Worm (Caenorhabditis elegans) whole organism, late embryonic: Measurements from ENCODE around the gene Y51A2D.8.

ENCODE experiments used
- F13H6.1 ChIP-seq: sonication (generic microtip); optimal IDR thresholded peaks from 2 replicates; lab custom pipeline; 2016; ENCODE audit warnings: missing genetic modification characterization, missing compliant biosample characterization
- K02D7.2 ChIP-seq: sonication (generic microtip); optimal IDR thresholded peaks from 2 replicates; lab custom pipeline; 2017; ENCODE audit warnings: mild to moderate bottlenecking, missing genetic modification characterization, missing compliant biosample characterization
- ama-1 ChIP-seq: fragments of 150-350 bp; optimal IDR thresholded peaks from 2 replicates; lab custom pipeline; 2014
- eyg-1 ChIP-seq: sonication (generic microtip); optimal IDR thresholded peaks from 2 replicates; lab custom pipeline; 2016; ENCODE audit warnings: missing genotype, missing genetic modification characterization, missing compliant biosample characterization
- fkh-10 ChIP-seq: fragments of 150-350 bp; optimal IDR thresholded peaks from 2 replicates; lab custom pipeline; 2014; ENCODE audit warnings: missing biosample characterization, missing genetic modification reagents, missing genetic modification characterization
- hlh-8 ChIP-seq: sonication (generic microtip); optimal IDR thresholded peaks from 2 replicates; lab custom pipeline; 2016; ENCODE audit warnings: missing genotype, missing genetic modification characterization, missing compliant biosample characterization
- odd-2 ChIP-seq: sonication (generic microtip); optimal IDR thresholded peaks from 2 replicates; lab custom pipeline; 2017; ENCODE audit warnings: antibody characterized with exemption, mild to moderate bottlenecking, missing genetic modification characterization, missing compliant biosample characterization
- pha-4 ChIP-seq: fragments of 150-350 bp; optimal IDR thresholded peaks from 2 replicates; lab custom pipeline; 2018; ENCODE audit warnings: missing biosample characterization, missing genetic modification reagents, missing genetic modification characterization
- unc-86 ChIP-seq: sonication (generic microtip); optimal IDR thresholded peaks from 2 replicates; lab custom pipeline; 2016; ENCODE audit warnings: missing genetic modification characterization, missing compliant biosample characterization

DNA sequence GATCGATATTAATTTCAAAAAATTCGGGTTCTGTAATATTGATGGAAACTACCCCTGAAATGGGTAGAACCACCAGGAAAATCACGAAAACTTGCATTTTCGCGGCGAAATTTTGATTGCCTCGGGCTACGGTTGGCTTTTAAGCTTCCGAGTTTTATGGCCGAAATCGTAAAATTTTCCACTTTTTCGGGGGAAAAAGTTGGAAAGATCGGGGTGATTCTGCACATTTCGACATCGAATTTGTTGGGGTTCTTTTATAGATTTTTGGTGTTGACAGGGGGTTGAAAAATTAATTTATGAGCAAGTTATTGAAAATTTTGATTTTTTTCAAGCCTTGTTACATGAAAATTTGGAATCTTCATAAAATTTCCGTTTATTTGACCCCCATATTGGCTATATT is at the start of gene Y51A2D.8:
- no peak for TF ChIP-seq pha-4 (tag; lab: Kevin White, UChicago)
- TF ChIP-seq unc-86 (tag; lab: Kevin White, UChicago) = no peak
- no peak for TF ChIP-seq eyg-1 (tag; lab: Kevin White, UChicago)
- no peak for TF ChIP-seq odd-2
- TF ChIP-seq hlh-8 (tag; lab: Kevin White, UChicago) = no peak
- TF ChIP-seq K02D7.2 (tag; lab: Kevin White, UChicago) = no peak
- TF ChIP-seq fkh-10 (GFP tag; lab: Kevin White, UChicago) = no peak
- TF ChIP-seq F13H6.1 = no peak
- TF ChIP-seq ama-1 (lab: Kevin White, UChicago) = no peak
